Fruit fly (Drosophila melanogaster) whole organism, larva: Measurements from ENCODE around the gene Fcp3C.
A peak's percentile ranks its signal among the peaks of the same experiment; 100 is the strongest.

Experiments used
- noc ChIP-seq: fragments of 200-800 bp; sonication (Bioruptor generic); optimal IDR thresholded peaks from 3 replicates; lab custom pipeline; 2019; ENCODE audit warnings: missing biosample characterization, mild to moderate bottlenecking, missing genetic modification characterization, moderate library complexity

Gene Fcp3C

DNA sequence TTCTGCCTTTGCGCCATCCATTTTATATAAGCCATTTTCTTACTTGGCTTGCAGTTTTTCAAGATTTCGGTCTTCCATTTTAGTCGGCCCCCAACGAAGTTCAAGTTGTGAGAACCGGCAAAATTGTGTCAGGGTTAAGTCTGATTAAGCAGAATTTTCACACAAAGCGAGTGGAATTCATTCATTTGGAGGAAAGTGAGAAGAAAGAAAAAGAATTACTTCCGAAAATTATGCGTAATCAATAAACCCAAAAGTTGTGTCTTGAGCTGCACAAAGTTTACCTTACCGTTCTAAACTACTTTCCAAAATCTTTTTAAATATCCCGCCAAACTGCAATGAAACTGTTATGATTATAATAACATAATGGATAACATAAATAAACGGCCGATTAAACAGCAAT is at the start of gene Fcp3C:
Fcp3C (minus strand) TSS at position 101 of the 400 bp plus-strand sequence.
- no peak for TF ChIP-seq noc (tag; lab: Kevin White, UChicago)

DNA sequence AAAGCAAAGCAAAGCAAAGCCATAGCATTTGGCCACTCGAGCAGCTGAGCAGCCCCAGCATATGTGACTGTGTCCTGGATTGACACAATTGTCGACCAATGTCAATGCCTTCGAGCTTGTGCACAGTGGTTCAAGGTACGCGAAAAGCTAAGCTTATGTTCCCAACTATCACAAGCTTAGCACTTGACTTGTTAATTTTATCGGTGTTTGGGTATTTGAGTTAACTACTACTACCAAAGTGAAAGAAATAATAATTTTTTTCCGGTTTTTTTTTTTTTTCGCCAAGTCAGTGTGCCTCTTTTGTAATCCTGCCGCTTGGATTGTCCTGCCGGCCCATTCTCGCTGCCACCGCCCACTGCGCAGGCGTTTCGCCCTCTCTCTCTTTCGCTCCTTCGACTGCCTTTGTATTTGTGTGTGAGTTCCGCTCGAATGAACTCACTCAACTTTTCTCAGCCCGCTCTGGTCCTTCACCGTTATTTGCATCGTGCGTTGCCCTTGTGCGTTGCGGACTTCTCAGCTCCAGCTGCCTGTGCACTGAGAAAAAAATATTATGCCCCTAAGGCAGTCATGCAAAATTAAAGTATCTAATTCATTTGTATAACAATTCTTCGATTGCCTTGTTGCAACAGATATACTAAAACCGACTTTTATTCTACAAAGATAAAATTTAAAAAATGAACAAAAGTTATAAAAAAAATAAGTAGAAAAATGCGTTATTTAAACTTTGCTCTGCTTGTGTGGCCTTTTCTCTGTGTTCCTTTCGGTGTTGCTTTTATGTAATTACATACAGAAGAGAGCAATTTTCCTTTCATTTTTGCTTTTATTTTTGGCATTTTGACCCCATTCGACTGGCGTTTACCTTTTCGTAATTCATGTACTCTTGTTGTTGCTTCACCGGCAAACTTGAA is 31.9 kb upstream of the Fcp3C start:
- no peak for TF ChIP-seq noc (tag; lab: Kevin White, UChicago)

DNA sequence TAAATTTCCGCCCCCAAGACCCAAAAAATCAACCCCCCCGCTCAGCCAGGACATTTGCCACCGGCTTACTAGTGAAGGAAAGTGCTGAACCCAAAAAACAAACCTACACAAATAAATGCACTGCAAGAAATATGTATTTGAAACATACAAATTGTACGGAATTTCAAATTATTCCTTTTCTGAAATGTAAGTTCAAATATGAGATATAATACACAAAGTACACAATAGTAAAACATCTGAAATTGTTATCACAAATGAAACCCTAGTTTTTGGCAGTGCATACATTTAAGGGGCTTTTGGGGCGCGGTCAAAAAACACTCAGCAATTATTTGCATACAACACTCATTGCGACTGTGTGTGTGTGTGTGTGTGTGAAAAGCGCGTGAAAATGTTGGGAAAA is 19.5 kb upstream of the Fcp3C start:
- no peak for TF ChIP-seq noc (tag; lab: Kevin White, UChicago)

DNA sequence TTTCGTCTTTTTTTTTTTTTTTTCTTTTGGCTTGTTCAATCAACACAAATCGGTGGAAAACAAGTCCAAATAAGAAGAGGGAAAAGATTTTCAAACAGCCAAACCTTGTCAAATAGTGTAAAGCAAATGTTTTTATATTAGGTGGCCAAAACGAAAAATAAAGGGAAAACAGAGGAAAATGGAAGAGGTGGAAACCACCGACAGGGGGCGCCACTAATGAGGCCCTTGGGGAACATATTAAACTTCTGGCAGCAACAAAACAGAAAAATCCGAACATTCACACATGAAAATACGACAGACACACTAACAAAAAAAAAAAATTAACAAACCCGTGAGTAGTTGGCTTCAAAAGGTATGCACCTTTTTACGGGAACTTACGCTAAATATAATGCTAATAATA is 18.0 kb upstream of the Fcp3C start:
- TF ChIP-seq noc (tag; lab: Kevin White, UChicago): no peak

DNA sequence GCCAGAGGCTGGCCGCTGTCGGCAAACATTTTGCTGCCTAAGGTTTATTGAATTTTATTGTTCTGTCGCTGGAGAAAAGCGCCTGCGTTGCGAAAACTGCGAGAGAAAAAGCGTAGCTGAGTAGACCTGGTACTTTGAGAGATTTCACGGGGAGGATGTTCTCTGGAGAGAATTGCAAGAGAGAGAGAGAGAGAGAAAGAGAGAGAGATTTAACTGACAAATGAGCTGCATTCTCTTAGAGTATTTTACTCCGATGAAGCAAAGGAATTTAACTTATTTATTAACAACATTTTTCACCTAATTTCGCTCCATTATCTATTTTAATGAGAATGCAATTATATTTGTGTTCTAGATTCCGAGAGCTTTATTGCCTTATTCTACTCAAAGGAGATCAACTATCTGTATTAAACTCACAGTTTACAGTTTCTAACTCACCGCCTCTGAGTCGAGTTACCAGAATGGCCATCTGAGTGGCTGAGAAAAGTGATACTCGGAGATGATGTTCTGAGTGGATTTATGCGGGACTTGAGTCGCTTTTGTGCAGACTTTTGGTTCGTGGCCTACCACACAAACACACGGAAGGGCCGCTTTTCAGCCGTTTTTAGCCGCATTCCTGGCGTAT is 16.7 kb upstream of the Fcp3C start:
- no peak for TF ChIP-seq noc (tag; lab: Kevin White, UChicago)

DNA sequence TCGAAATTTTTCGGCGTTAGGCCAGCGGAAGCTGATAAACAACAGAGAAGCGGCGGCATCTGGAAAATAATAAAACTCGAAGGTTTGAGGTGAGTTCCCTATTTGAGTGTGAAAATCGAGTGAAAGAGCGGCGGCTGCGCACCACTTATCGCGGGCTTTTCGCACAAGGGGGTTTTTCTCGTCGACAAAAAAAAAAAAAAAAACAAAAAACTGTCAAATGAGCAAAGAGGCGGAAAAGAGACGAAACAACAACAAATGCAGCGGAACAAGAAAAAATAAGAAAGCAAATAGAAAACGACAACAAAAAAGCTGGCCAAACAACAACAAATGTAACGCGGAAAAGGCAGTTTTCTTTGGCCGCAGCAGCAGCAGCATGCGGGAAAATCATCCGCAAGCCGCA is 15.4 kb upstream of the Fcp3C start:
- no peak for TF ChIP-seq noc (tag; lab: Kevin White, UChicago)

DNA sequence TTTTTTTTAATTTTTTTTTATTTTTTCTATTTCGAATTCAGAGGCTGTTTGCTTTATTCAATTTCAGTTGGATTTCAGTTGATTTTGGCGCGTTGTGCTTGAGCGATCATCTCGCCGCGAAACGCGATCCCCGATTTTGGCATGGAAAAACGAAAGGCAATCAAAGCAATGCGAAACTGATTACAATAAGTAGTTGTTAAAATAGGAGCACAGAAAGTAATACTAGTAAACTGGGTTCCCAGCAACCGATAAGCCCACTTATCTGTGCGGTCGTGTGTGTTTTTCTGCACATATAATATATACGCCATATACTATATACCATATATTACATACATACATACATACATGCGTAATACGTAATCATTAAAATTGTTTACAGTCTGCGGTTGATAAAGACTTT is 14.9 kb upstream of the Fcp3C start:
- TF ChIP-seq noc (tag; lab: Kevin White, UChicago): no peak

DNA sequence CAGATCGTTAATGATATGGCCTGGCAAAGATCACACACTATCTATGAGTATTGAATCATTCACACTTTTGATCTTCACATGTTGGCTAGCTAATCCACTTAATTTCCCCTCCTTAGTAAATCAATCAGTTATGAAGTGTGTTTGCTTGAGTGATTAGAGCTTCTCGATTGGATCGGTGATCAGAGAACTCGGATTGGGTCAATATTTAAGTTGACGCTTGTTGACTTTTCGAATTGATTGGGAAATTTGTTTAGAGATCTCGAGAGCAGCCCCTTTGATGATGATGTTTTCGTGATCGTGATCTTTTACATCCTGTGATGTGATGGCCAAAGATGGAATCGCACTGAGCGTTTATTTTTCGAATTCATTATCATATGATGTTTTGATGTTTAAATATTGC is 14.1 kb upstream of the Fcp3C start:
- peak; percentile 13 for TF ChIP-seq noc (tag; lab: Kevin White, UChicago)

DNA sequence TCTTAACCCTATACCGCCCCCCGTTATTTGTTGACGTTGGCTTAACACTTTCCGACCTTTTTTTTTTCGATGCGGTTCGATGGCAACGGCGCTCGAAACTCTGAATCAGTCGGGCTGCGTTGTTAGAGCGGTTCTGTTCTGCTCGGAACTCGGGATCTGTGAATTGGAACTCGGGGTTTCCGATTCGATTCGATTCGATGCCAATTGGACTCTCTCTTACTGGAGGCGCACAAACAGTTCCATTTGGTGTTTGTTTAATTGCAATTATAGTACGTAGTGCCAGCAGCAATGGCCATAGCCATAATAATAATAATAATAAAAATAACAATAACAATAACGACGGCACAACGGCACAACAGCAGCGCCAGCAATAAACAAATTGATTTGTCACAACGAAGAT is 13.3 kb upstream of the Fcp3C start:
- no peak for TF ChIP-seq noc (tag; lab: Kevin White, UChicago)

DNA sequence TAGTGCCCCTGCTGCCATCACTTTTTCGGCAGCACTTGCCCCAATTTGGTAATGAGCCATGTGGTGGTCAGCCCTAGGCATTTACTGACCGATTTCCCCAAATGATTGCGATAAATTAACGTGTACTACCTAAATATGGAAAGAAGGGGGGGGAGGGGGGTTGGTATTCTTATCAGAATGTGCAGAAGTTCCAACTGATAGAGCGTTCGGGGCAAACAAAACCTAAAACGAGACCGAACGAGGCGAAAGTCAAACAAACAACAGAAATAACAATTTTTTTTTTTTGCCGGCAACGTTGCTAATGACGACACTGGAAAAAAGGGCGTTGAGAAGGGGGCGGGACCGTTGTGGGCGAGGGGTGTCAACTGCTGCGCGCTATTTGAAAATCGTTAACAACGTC is 12.3 kb upstream of the Fcp3C start:
- TF ChIP-seq noc (tag; lab: Kevin White, UChicago): no peak

DNA sequence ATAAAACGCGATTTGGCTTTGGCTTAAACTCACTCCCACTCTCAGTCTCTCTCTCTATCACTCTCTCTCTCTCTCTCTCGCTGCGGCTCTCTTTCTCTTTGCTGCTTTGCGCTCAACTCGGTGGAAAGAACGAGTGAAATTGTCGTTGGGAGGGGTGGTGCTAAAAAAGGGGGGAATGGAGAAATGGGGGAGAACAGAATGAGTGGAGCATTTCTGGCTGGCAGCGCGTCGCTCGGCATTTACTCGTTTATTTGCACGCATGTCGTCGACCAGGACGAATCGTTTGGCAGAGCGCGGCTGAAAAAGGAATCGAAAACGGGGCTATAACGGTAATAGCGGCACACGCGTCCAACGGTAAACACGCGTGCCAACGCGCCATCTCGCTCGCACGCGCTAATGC is 1.9 kb upstream of the Fcp3C start, which contains the start of gene dnc:
dnc (plus strand) TSS at position 248 of the 400 bp plus-strand sequence.
- no peak for TF ChIP-seq noc (tag; lab: Kevin White, UChicago)

DNA sequence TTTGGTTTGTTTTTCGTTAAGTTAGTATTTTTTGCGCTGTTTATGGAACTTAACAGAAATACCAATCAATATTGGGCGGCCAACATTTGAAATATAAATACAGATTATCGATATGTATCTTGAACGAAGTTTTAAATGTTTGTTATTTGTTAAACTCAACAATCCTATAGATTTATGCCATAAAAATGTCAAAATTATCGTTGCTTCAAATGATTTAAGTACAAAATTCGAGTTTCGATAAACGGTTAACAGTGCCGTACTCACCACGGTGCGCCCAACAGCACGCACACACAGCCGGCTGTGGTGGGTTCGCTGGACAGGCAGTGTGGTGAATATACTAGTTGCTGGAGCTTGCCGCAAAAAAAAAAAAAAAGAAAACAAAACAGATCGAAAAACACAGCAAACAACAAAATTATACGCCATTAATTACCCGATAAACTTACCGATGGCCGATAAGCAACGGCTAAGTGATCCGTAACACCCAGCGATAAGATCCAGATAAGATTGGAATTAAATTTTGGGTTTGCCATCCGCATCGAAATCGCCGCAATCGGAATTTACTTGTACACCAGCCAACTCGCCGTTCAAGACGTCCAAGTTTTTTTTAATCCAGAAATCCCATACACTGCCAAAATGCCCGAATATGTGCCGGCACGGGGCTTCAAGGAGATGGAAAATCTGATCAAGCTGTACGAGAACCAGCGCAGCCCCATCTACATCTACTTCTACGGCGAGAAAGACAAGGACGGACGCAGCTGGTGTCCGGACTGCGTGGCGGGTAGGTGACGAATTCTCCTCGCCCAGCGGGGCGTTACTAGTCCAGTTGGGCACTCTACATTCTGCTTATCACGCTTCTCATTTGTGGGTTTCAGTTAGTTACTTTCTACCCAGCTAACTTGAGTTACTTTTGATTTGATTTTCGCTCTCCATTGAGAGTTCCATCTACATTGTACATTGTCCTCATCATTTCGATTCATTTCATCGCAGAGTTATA is 904 bp upstream of the Fcp3C start, which contains the start of gene CG3939:
CG3939 (plus strand) TSS at position 138 of the 994 bp plus-strand sequence.
- no peak for TF ChIP-seq noc (tag; lab: Kevin White, UChicago)

DNA sequence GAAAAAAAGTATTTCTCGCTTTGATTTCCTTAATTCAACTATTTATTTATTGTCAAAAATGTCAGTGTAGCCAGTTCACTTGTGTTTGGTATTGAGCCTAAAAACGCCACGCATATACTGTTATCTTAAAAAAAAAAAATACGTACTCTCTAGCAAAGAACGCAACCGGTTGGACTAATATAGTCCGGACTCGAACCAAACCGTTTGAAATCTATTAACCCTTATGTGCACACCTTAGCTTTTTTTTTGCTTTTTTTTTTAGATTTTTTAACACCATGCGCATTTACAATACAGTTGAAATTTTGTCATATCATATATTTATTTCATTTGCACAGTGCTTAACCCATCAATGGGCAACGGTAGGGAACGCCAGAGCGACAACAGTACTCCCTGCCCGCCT is 1.2 kb downstream of the Fcp3C start, which contains the start of gene CG18508:
CG18508 (minus strand) TSS at position 69 of the 400 bp plus-strand sequence.
- TF ChIP-seq noc (tag; lab: Kevin White, UChicago): no peak

DNA sequence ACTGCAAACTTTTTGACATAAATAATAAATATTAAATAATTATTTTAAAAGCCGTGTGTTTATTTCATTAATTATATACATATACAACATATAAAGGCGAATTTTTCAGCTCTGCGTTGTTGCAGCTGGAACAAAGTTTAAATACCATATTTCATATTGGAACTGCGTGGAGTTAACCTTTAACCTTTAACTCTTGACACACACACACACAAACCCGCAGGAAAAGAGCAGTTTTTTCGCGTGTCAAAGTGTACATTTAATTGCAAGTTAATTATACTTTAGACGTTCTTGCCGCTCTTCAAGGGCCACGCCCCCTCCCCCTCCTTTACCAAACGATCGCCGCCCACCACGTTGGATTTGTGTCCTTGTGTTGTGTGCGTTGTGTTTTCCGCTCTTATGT is 2.1 kb downstream of the Fcp3C start:
- no peak for TF ChIP-seq noc (tag; lab: Kevin White, UChicago)
